Fruit fly (Drosophila melanogaster) whole organism, embryonic: ENCODE results near the gene CG44476.

Experiments used
- Adf1 ChIP-seq: fragments of 200-800 bp; sonication (Bioruptor generic); IDR thresholded peaks from 2 replicates; pipeline ENCODE4 v1.3.6; 2022; ENCODE audit warnings: missing biosample characterization, missing genetic modification characterization
- Atf3 ChIP-seq: fragments of 200-800 bp; sonication (Bioruptor generic); optimal IDR thresholded peaks from 3 replicates; lab custom pipeline; 2016; ENCODE audit warnings: missing biosample characterization, missing genetic modification characterization
- C15 ChIP-seq: fragments of 200-800 bp; sonication (Bioruptor generic); IDR thresholded peaks from 3 replicates; pipeline ENCODE4 v1.3.6; 2022; ENCODE audit warnings: missing biosample characterization, missing genetic modification characterization
- CG10654 ChIP-seq: fragments of 200-800 bp; sonication (Bioruptor generic); optimal IDR thresholded peaks from 2 replicates; lab custom pipeline; 2016; ENCODE audit warnings: missing biosample characterization, missing genetic modification characterization
- CG10979 ChIP-seq: fragments of 200-800 bp; sonication (Bioruptor generic); optimal IDR thresholded peaks from 2 replicates; lab custom pipeline; 2018; ENCODE audit warnings: missing biosample characterization, mild to moderate bottlenecking, missing genetic modification characterization, moderate library complexity
- CG11247 ChIP-seq: fragments of 200-800 bp; sonication (Bioruptor generic); IDR thresholded peaks from 2 replicates; pipeline ENCODE4 v1.3.6; 2022; ENCODE audit warnings: missing biosample characterization, missing genetic modification characterization
- CG11456 ChIP-seq: fragments of 200-800 bp; sonication (Bioruptor generic); IDR thresholded peaks from 3 replicates; pipeline ENCODE4 v1.3.6; 2022; ENCODE audit warnings: missing biosample characterization, missing genetic modification characterization
- CG12071 ChIP-seq: fragments of 200-800 bp; sonication (Bioruptor generic); optimal IDR thresholded peaks from 3 replicates; lab custom pipeline; 2018; ENCODE audit warnings: missing biosample characterization, mild to moderate bottlenecking, missing genetic modification characterization
- CG12769 ChIP-seq: fragments of 200-800 bp; sonication (Bioruptor generic); optimal IDR thresholded peaks from 2 replicates; lab custom pipeline; 2019; ENCODE audit warnings: missing biosample characterization, mild to moderate bottlenecking, missing genetic modification characterization, moderate library complexity
- CG14014 ChIP-seq: fragments of 200-800 bp; sonication (Bioruptor generic); IDR thresholded peaks from 2 replicates; pipeline ENCODE4 v1.3.6; 2022; ENCODE audit warnings: missing biosample characterization, missing genetic modification characterization
- CG14860 ChIP-seq: fragments of 200-800 bp; sonication (Bioruptor generic); IDR thresholded peaks from 3 replicates; pipeline ENCODE4 v1.3.6; 2022; ENCODE audit warnings: missing biosample characterization, missing genetic modification characterization; ENCODE audit not compliant: partially characterized antibody
- CG15479 ChIP-seq: fragments of 200-800 bp; sonication (Bioruptor generic); optimal IDR thresholded peaks from 3 replicates; lab custom pipeline; 2019; ENCODE audit warnings: missing biosample characterization, mild to moderate bottlenecking, missing genetic modification characterization, moderate library complexity
- CG15696 ChIP-seq: fragments of 200-800 bp; sonication (Bioruptor generic); optimal IDR thresholded peaks from 2 replicates; lab custom pipeline; 2019; ENCODE audit warnings: missing biosample characterization, mild to moderate bottlenecking, missing genetic modification characterization, moderate library complexity
- CG18262 ChIP-seq: fragments of 200-800 bp; optimal IDR thresholded peaks from 3 replicates; lab custom pipeline; 2019; ENCODE audit warnings: missing biosample characterization, mild to moderate bottlenecking, missing genetic modification characterization, moderate library complexity
- CG18619 ChIP-seq: fragments of 200-800 bp; sonication (Bioruptor generic); optimal IDR thresholded peaks from 3 replicates; lab custom pipeline; 2017; ENCODE audit warnings: missing biosample characterization, mild to moderate bottlenecking, missing genetic modification characterization
- CG2875 ChIP-seq: fragments of 200-800 bp; sonication (Bioruptor generic); optimal IDR thresholded peaks from 2 replicates; lab custom pipeline; 2017; ENCODE audit warnings: missing biosample characterization, mild to moderate bottlenecking, missing genetic modification characterization, missing genetic modification reagents
- CG33557 ChIP-seq: fragments of 200-800 bp; sonication (Bioruptor generic); optimal IDR thresholded peaks from 2 replicates; lab custom pipeline; 2019; ENCODE audit warnings: missing biosample characterization, mild to moderate bottlenecking, missing genetic modification characterization, moderate library complexity
- CG4282 ChIP-seq: fragments of 200-800 bp; sonication (Bioruptor generic); optimal IDR thresholded peaks from 2 replicates; lab custom pipeline; 2016; ENCODE audit warnings: missing biosample characterization, missing genetic modification characterization
- CG7839 ChIP-seq: fragments of 200-800 bp; sonication (Bioruptor generic); optimal IDR thresholded peaks from 3 replicates; lab custom pipeline; 2018; ENCODE audit warnings: missing biosample characterization, mild to moderate bottlenecking, missing genetic modification characterization, moderate library complexity
- CG8388 ChIP-seq: fragments of 200-800 bp; sonication (Bioruptor generic); optimal IDR thresholded peaks from 2 replicates; lab custom pipeline; 2019; ENCODE audit warnings: missing biosample characterization, mild to moderate bottlenecking, missing genetic modification characterization, moderate library complexity
- Dll ChIP-seq: fragments of 200-800 bp; sonication (Bioruptor generic); IDR thresholded peaks from 4 replicates; pipeline ENCODE4 v1.3.6; 2022; ENCODE audit warnings: missing biosample characterization, missing genetic modification characterization; ENCODE audit not compliant: partially characterized antibody
- Elba2 ChIP-seq: fragments of 200-800 bp; sonication (Bioruptor generic); optimal IDR thresholded peaks from 3 replicates; lab custom pipeline; 2016; ENCODE audit warnings: missing biosample characterization, missing genetic modification characterization
- Fer1 ChIP-seq: fragments of 200-800 bp; sonication (Bioruptor generic); optimal IDR thresholded peaks from 2 replicates; lab custom pipeline; 2017; ENCODE audit warnings: missing biosample characterization, mild to moderate bottlenecking, missing genetic modification characterization
- Hand ChIP-seq: fragments of 200-800 bp; sonication (Bioruptor generic); optimal IDR thresholded peaks from 2 replicates; lab custom pipeline; 2017; ENCODE audit warnings: mild to moderate bottlenecking, missing biosample characterization, missing genetic modification reagents, missing genetic modification characterization
- Hr78 ChIP-seq, 2 experiments: fragments of 200-800 bp in 1 of 2; fragments of >200 bp in 1 of 2; sonication (Bioruptor generic) in 1 of 2; optimal IDR thresholded peaks; 2 replicates each; lab custom pipeline; 2017 to 2019; ENCODE audit warnings: missing biosample characterization in 2 of 2, missing genetic modification characterization in 2 of 2, mild to moderate bottlenecking in 1 of 2, moderate library complexity in 1 of 2
- Myb ChIP-seq: fragments of 200-800 bp; sonication (Bioruptor generic); optimal IDR thresholded peaks from 2 replicates; lab custom pipeline; 2016; ENCODE audit warnings: missing biosample characterization, missing genetic modification characterization
- Sox102F ChIP-seq: fragments of 200-800 bp; sonication (Bioruptor generic); optimal IDR thresholded peaks from 2 replicates; lab custom pipeline; 2018; ENCODE audit warnings: missing biosample characterization, mild to moderate bottlenecking, missing genetic modification characterization, moderate library complexity
- bowl ChIP-seq: fragments of 200-800 bp; sonication (Bioruptor generic); IDR thresholded peaks from 2 replicates; pipeline ENCODE4 v1.3.6; 2022; ENCODE audit warnings: missing biosample characterization, missing genetic modification characterization
- caup ChIP-seq: fragments of 200-800 bp; sonication (Bioruptor generic); optimal IDR thresholded peaks from 3 replicates; lab custom pipeline; 2017; ENCODE audit warnings: missing biosample characterization, mild to moderate bottlenecking, missing genetic modification characterization, moderate library complexity; ENCODE audit not compliant: severe bottlenecking
- corto ChIP-seq: fragments of 200-800 bp; sonication (Bioruptor generic); optimal IDR thresholded peaks from 2 replicates; lab custom pipeline; 2016; ENCODE audit warnings: missing biosample characterization, mild to moderate bottlenecking, missing genetic modification characterization, moderate library complexity
- crc ChIP-seq: fragments of 200-800 bp; sonication (Bioruptor generic); optimal IDR thresholded peaks from 2 replicates; lab custom pipeline; 2016; ENCODE audit warnings: missing biosample characterization, missing genetic modification characterization
- da ChIP-seq: fragments of 200-800 bp; sonication (Bioruptor generic); optimal IDR thresholded peaks from 2 replicates; lab custom pipeline; 2016; ENCODE audit warnings: missing biosample characterization, missing genetic modification characterization
- dimm ChIP-seq: fragments of 200-800 bp; sonication (Bioruptor generic); IDR thresholded peaks from 2 replicates; pipeline ENCODE4 v1.3.6; 2022; ENCODE audit warnings: missing biosample characterization, missing genetic modification characterization
- fd102C ChIP-seq: fragments of 200-800 bp; sonication (Bioruptor generic); optimal IDR thresholded peaks from 2 replicates; lab custom pipeline; 2018; ENCODE audit warnings: missing biosample characterization, mild to moderate bottlenecking, missing genetic modification characterization, moderate library complexity
- hb ChIP-seq: fragments of 200-800 bp; sonication (Bioruptor generic); IDR thresholded peaks from 3 replicates; pipeline ENCODE4 v1.3.6; 2022; ENCODE audit warnings: missing biosample characterization, missing genetic modification characterization; ENCODE audit not compliant: partially characterized antibody
- insv ChIP-seq, 2 experiments: fragments of 200-800 bp; sonication (Bioruptor generic); optimal IDR thresholded peaks; 3 replicates each; lab custom pipeline; 2016 to 2018; ENCODE audit warnings: missing biosample characterization in 2 of 2, missing genetic modification characterization in 2 of 2
- jing ChIP-seq: fragments of 200-800 bp; sonication (Bioruptor generic); optimal IDR thresholded peaks from 2 replicates; lab custom pipeline; 2018; ENCODE audit warnings: missing biosample characterization, mild to moderate bottlenecking, missing genetic modification characterization
- org-1 ChIP-seq: fragments of 200-800 bp; sonication (Bioruptor generic); optimal IDR thresholded peaks from 2 replicates; lab custom pipeline; 2017; ENCODE audit warnings: missing biosample characterization, missing genetic modification characterization
- pum ChIP-seq: fragments of 200-800 bp; sonication (Bioruptor generic); optimal IDR thresholded peaks from 2 replicates; lab custom pipeline; 2016; ENCODE audit warnings: missing biosample characterization, missing genetic modification characterization
- ranshi ChIP-seq: fragments of 200-800 bp; sonication (Bioruptor generic); IDR thresholded peaks from 2 replicates; pipeline ENCODE4 v1.3.6; 2022; ENCODE audit warnings: missing biosample characterization, missing genetic modification characterization
- ro ChIP-seq: fragments of 200-800 bp; sonication (Bioruptor generic); IDR thresholded peaks from 2 replicates; pipeline ENCODE4 v1.3.6; 2022; ENCODE audit warnings: missing biosample characterization, missing genetic modification characterization
- row ChIP-seq: fragments of 200-800 bp; sonication (Bioruptor generic); IDR thresholded peaks from 3 replicates; pipeline ENCODE4 v1.3.6; 2022; ENCODE audit warnings: missing biosample characterization, missing genetic modification characterization
- run ChIP-seq: fragments of 200-800 bp; sonication (Bioruptor generic); optimal IDR thresholded peaks from 3 replicates; lab custom pipeline; 2018; ENCODE audit warnings: missing biosample characterization, mild to moderate bottlenecking, missing genetic modification characterization
- scrt ChIP-seq: fragments of 200-800 bp; sonication (Bioruptor generic); optimal IDR thresholded peaks from 2 replicates; lab custom pipeline; 2018; ENCODE audit warnings: missing biosample characterization, mild to moderate bottlenecking, missing genetic modification characterization, moderate library complexity
- tap ChIP-seq: fragments of 200-800 bp; optimal IDR thresholded peaks from 3 replicates; lab custom pipeline; 2019; ENCODE audit warnings: missing biosample characterization, mild to moderate bottlenecking, missing genetic modification characterization, moderate library complexity
- toy ChIP-seq: fragments of 200-800 bp; sonication (Bioruptor generic); IDR thresholded peaks from 2 replicates; pipeline ENCODE4 v1.3.6; 2022; ENCODE audit warnings: missing biosample characterization, missing genetic modification characterization
- vfl ChIP-seq: fragments of 200-800 bp; sonication (Bioruptor generic); optimal IDR thresholded peaks from 2 replicates; lab custom pipeline; 2016; ENCODE audit warnings: missing biosample characterization, missing genetic modification characterization
- vnd ChIP-seq: fragments of 200-800 bp; sonication (Bioruptor generic); IDR thresholded peaks from 3 replicates; pipeline ENCODE4 v1.3.6; 2022; ENCODE audit warnings: missing biosample characterization, missing genetic modification characterization; ENCODE audit not compliant: partially characterized antibody
- wek ChIP-seq: fragments of 200-800 bp; sonication (Bioruptor generic); optimal IDR thresholded peaks from 3 replicates; lab custom pipeline; 2018; ENCODE audit warnings: missing biosample characterization, mild to moderate bottlenecking, missing genetic modification characterization, moderate library complexity

The CG44476 gene

DNA sequence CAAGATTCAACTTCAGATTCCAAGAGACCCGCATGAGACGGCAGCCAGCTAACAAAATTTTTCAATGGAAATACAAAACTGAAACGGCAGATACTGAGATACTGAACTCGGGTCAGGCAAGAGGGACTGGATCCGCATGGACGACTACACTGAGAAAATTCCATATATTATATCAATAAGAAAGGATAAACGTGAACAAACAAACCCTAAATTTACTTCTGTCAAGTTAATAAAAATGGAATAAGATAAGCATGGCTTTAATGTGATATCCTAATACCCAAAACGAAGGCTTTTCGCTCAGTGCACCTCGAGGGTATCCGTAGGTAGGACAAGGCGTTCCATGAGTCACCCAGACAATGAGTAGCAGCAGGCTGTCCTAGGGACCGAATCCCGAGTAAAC lies 32.3 kb upstream of the CG44476 start (continued):
- TF ChIP-seq Sox102F (GFP tag; lab: Kevin White, UChicago), result peak; percentile 78
- no peak for TF ChIP-seq vnd
- TF ChIP-seq CG2875 (GFP tag; lab: Kevin White, UChicago), result peak; percentile 81
- TF ChIP-seq Hand (GFP tag; lab: Kevin White, UChicago), result no peak
- peak; percentile 75 for TF ChIP-seq caup
- peak; percentile 63 for TF ChIP-seq Fer1 (GFP tag; lab: Kevin White, UChicago)
- peak; percentile 88 for TF ChIP-seq CG8388 (GFP tag; lab: Kevin White, UChicago)
- TF ChIP-seq Elba2 (GFP tag; lab: Kevin White, UChicago), result peak; percentile 76
- peak; percentile 63 for TF ChIP-seq CG18619 (GFP tag; lab: Kevin White, UChicago)
- peak; percentile 98 for TF ChIP-seq CG15696 (tag; lab: Kevin White, UChicago)
- peak; percentile 12; the same call in 1 of the 2 replicates for TF ChIP-seq Adf1 (GFP tag; lab: Robert Waterston, UW)
- peak; percentile 98 for TF ChIP-seq fd102C (GFP tag; lab: Kevin White, UChicago)
- peak; percentile 44; the same call in 1 of the 2 replicates for TF ChIP-seq dimm (GFP tag; lab: Robert Waterston, UW)
- no peak for TF ChIP-seq run (tag; lab: Kevin White, UChicago)
- peak; percentile 86 for TF ChIP-seq pum (GFP tag; lab: Kevin White, UChicago)
- TF ChIP-seq vfl (GFP tag; lab: Kevin White, UChicago), result peak; percentile 82
- no peak for TF ChIP-seq CG14860 (GFP tag; lab: Robert Waterston, UW)
- TF ChIP-seq CG12769 (tag; lab: Kevin White, UChicago), result peak; percentile 66
- TF ChIP-seq Hr78 (GFP tag; optimal IDR thresholded peaks at IDR 0.05; lab: Kevin White, UChicago), result peak in 1 of 2 experiments; percentile 60
- peak; percentile 46 for TF ChIP-seq wek (GFP tag; lab: Kevin White, UChicago)
- no peak for TF ChIP-seq hb (GFP tag; lab: Robert Waterston, UW)
- TF ChIP-seq CG7839 (tag; lab: Kevin White, UChicago), result peak; percentile 89
- TF ChIP-seq ro (GFP tag; lab: Robert Waterston, UW), result peak; percentile 76; the same call in 1 of the 2 replicates
- peak; percentile 88 for TF ChIP-seq CG33557 (GFP tag; lab: Kevin White, UChicago)
- peak; percentile 73; the same call in 2 of the 3 replicates for TF ChIP-seq CG11456
- TF ChIP-seq tap, result peak; percentile 48
- TF ChIP-seq ranshi (GFP tag; lab: Robert Waterston, UW), result peak; percentile 79; the same call in 1 of the 2 replicates
- peak; percentile 61 for TF ChIP-seq Myb
- peak; percentile 73 for TF ChIP-seq jing (GFP tag; lab: Kevin White, UChicago)
- peak; percentile 90 for TF ChIP-seq corto (GFP tag; lab: Kevin White, UChicago)
- TF ChIP-seq Atf3, result peak; percentile 71
- TF ChIP-seq bowl (GFP tag; lab: Robert Waterston, UW), result no peak
- TF ChIP-seq CG11247 (GFP tag; lab: Robert Waterston, UW), result peak; percentile 73
- TF ChIP-seq da (GFP tag; lab: Kevin White, UChicago), result peak; percentile 29
- TF ChIP-seq scrt, result peak; percentile 64
- peak; percentile 93 for TF ChIP-seq CG10979 (tag; lab: Kevin White, UChicago)
- peak; percentile 93 for TF ChIP-seq CG18262 (tag; lab: Kevin White, UChicago)
- peak; percentile 49; the same call in 1 of the 3 replicates for TF ChIP-seq C15 (GFP tag; lab: Robert Waterston, UW)
- peak; percentile 17 for TF ChIP-seq CG4282 (GFP tag; lab: Kevin White, UChicago)
- no peak for TF ChIP-seq insv (GFP tag; optimal IDR thresholded peaks at IDR 0.05; lab: Kevin White, UChicago)
- TF ChIP-seq org-1 (GFP tag; lab: Kevin White, UChicago), result peak; percentile 83
- peak; percentile 74 for TF ChIP-seq CG15479 (GFP tag; lab: Kevin White, UChicago)
- peak; percentile 86 for TF ChIP-seq CG10654 (GFP tag; lab: Kevin White, UChicago)
- TF ChIP-seq Dll (GFP tag; lab: Robert Waterston, UW), result no peak
- TF ChIP-seq crc, result peak; percentile 74
- TF ChIP-seq row (GFP tag; lab: Robert Waterston, UW), result peak; percentile 87
- no peak for TF ChIP-seq toy
- no peak for TF ChIP-seq CG12071 (GFP tag; lab: Kevin White, UChicago)
- peak; percentile 61; the same call in 1 of the 2 replicates for TF ChIP-seq CG14014
